Worm (Caenorhabditis elegans) whole organism, L4/young adult: ENCODE results near the gene fos-1.

ENCODE experiments used
- W03F9.2 ChIP-seq: fragments of 150-350 bp; optimal IDR thresholded peaks from 2 replicates; lab custom pipeline; 2014; ENCODE audit warnings: missing biosample characterization, missing genetic modification characterization
- dao-5 ChIP-seq: sonication (generic microtip); optimal IDR thresholded peaks from 2 replicates; lab custom pipeline; 2016; ENCODE audit warnings: missing genotype, missing genetic modification characterization, moderate library complexity, missing compliant biosample characterization
- him-1 ChIP-seq: sonication (generic microtip); optimal IDR thresholded peaks from 2 replicates; lab custom pipeline; 2016; ENCODE audit warnings: missing genotype, missing genetic modification reagents, missing genetic modification characterization, missing compliant biosample characterization

fos-1 gene

DNA sequence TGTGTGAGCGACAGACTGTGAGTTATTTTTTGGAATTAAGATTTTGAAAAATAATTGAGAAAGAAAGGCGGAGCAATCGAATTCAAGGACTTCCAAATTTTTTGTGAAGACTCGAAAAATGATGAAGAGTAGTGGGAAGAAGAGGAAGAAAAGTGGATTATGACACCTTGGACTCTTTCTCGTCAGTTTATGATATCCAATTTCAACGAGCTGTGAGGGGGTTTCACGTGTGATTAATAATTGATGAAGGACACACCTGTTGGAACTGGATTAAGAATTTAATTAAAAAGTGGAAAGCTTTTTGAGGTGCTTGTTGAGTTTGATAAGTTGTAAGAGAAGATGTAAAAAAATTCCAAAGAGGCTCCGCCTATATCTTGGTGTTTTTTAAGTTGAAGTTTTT, 13.0 kb upstream of the fos-1 start, which contains the start of gene fut-8:
fut-8 (minus strand) TSS at position 101 of the 400 bp plus-strand sequence.
- TF ChIP-seq him-1 (no peak), W03F9.2 (no peak), dao-5 (no peak)

DNA sequence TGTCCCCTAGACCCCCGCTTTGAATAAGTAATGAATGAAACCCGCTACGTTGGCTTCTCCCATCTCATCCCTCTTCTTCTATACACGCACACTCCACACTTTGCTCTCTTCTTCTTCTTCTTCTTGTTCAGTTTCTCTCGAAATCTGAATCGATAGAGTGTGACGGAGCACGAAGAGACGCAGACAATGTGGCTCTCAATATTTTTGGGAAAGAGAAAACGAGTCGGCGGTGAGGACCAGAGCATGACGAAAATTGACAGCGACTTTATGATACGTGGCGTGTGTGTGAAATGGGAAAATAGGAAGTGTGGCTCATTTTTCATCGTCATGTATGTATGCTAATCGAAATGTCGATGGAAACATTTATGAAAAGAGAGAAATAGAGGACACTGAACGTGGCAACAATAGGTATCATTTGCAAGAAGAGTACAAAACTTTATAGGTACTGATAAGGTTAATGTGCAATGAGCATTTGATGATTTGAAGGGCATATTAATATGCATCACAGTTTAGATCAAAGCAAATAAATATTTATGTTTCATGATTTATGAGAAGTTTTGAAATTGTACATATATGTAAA, 11.8 kb upstream of the fos-1 start:
- TF ChIP-seq him-1 (peak; percentile 48), W03F9.2 (no peak), dao-5 (no peak)

DNA sequence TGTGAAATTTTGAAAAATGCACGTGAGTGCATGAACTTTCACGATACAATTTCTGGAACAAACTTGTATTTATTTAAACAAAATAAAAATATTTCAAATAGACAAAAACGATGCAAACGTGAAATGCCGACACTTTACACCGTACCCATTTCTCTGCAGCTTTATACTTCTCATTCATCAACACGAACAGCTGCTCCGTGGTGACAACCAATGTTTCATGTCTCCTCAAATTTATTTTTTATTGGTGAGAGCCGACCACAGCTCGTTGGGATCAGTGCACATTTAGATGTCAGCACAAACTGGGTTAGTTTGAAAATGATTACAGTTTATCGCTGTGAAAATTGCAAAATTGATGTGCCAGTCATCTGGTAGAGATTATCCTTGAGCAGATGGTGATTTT, 7.8 kb upstream of the fos-1 start:
- TF ChIP-seq W03F9.2 (no peak), him-1 (no peak), dao-5 (no peak)

DNA sequence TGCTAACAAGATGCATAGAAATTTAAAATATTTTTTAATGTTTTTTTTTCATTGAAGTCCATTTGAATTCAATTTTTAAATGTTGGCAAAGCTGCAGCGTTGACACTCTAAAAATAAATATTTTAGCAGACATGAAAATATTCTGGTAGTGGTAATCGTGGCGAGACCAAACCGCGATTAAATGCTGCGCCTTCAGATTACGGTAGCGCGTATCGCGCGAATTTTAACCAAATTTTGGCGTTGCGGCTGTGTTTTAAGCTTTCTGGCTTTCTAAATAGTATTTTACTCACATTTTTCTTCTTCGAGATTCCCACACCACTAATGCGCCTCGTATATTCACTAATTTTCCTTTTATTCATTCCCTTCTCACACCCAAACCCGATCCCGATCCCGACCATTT, 7.3 kb upstream of the fos-1 start, which contains the start of gene cpg-4:
cpg-4 (plus strand) TSS at position 303 of the 400 bp plus-strand sequence.
- TF ChIP-seq dao-5, result no peak

DNA sequence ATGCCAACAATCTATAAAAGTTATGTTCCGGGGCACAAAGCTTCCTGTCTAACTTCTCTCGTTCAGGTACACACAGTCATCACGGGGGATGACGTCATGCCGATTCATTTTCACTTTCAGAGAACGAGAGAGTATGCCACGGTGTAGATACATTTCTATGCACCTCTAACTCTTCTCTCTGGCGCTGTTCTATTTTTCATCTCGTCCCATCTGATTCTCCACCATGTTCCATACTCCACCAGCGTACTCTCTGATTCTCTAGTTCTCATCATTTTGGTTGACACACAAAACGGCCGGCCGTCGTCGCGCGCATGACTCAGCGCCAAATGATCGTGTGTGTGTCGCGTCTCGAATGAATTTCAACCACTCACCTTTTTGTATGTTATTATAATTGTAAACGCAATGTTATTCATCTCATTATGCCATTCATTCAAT, 3.0 kb upstream of the fos-1 start:
- no peak for TF ChIP-seq dao-5
- peak; percentile 51 for TF ChIP-seq him-1
- peak; percentile 72 for TF ChIP-seq W03F9.2

DNA sequence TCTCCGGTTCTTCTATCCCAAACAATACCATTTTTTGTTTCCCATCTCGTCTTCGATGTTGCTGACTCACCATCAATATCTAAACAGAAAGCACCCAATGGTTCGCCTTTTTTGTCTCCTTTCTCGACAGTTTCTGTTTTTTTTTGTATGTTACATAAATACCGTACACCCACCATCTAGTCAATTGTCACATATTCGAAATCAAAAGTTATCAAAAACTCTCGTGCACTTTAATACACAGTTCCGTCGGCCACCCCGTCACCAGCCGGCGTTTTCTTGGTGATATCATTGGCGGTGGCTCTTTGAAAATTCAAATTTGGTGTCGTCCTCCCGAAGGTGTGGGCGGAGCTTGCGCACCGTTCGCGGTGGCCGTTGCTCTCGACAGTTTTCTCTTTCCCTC, 4.5 kb downstream of the fos-1 start:
- no peak for TF ChIP-seq W03F9.2
- no peak for TF ChIP-seq him-1
- no peak for TF ChIP-seq dao-5

DNA sequence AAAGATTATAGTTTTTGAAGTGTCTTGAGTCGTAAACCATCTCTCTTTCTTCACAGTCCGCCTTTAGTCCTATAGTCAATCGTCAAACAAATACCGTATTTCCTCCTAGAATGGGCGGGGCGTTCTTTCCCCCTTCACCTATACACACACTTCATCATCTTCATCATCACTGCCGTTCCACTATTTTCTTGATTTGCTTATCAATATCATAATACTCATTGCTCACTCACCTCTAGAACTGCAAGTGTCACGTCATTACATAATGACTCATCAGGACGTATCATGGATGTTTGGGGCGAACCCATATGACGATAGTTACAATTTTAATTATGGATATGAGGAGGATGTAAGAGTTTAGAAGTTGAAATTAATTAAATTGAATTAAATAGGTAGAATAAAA, 7.2 kb downstream of the fos-1 start:
- TF ChIP-seq W03F9.2, result no peak
- TF ChIP-seq dao-5, result no peak
- no peak for TF ChIP-seq him-1

DNA sequence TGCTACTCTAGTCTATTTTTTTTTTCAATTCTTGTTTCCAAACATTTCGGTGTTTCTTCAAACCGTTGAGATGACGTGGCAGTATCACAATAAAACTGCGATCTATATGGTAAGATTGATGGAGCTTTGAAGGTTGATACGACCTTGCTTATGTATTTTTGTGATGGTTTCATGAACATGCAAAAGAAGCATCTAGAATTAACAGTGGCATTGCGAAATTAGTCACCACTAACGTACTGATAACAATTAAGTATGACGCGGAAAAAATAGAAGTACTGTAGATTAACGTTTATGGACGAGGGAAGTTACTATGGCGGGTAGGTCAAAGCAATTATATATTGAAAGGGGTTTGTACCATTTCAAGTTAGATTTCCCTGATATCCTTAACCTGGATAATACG, 9.0 kb downstream of the fos-1 start:
- TF ChIP-seq W03F9.2, result no peak
- no peak for TF ChIP-seq him-1
- TF ChIP-seq dao-5, result no peak

DNA sequence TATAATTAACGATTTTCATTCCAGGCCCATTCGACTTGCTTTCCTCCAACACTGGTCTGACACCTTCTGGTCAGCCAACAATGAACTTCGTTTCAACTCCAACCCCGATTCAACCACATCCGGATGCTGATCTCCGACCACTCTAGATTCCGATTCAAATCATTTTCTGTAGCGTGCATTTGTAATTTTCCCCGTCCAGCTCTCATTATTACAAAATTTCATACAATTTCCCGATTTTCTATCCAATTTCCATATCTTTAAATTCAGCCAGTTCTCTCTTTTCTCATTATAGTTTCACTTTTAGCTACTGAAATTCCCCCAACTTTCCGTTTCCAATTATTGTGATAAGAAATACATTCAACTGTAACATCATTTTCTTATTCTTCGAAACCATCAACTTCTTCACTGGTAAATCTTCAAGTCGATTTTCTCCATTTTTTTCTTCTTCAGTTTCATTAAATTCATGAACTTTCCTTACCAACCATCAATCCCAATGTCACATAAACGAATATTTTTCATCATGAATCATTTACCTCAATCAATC, 12.2 kb downstream of the fos-1 start:
- no peak for TF ChIP-seq dao-5
- no peak for TF ChIP-seq him-1
- no peak for TF ChIP-seq W03F9.2

DNA sequence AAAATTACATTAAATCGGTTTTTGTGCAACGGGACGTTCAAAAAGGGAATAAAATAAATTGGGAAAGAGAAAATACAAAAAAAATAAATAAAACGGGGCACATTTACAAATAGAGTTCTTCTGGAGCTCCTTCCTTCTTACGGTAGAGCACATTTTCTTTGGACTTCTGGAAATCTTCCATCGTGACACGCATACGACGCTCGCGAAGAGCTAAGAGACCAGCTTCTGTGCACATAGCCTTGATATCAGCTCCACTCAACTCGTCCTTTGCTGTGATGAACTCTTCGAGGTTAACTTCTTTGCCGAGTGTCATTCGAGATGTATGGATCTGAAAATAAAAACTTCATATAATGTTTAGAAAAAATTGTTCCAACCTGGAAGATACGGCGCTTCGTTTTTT, 12.7 kb downstream of the fos-1 start:
- TF ChIP-seq W03F9.2 (no peak), him-1 (no peak), dao-5 (no peak)

DNA sequence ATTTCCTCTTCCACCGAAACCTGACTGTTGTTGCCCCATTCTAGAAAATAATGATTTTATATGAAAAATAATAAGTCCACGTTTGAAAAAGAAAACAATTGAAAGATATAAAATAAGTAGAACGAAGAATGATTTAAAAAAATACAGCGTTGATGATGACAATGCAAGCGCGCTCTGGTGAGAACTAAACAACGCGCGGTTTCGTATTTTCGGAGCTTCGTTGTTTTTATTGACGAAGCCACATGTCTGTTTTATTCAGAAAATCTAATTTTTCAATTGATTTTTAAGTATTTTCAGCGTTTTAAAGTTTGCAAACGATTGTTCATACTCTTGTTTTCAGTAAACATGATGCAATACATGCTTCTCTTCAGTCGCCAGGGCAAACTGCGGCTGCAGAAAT, 14.2 kb downstream of the fos-1 start, which contains the start of the genes rpt-2 and aps-1:
rpt-2 (minus strand) TSS at position 40 of the 400 bp plus-strand sequence.
aps-1 (plus strand) TSS at position 341 of the 400 bp plus-strand sequence.
- TF ChIP-seq dao-5 (no peak), W03F9.2 (peak; percentile 90)

DNA sequence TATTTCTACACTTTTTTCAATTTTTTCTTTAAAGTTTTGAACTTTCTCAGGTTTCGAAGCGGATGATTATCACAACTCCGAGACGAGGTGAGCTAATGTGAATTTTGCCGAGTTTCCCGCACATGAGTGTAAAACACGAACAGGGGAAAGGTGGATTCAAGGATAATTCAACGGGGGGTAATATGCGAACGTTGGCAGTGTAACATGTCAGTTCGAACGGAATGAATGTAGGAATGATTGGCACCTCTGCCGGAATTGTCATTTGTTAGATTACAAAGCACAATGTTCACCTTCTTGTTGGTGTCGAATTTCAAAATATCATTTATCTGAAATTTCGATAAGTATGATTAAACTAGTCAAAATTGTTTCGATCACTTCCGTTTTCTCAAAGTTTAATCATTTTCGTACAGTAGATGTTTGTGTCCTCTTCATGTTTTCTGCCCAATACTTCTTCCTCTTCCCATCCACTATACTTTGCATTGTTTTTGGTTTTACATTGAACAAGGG, 15.6 kb downstream of the fos-1 start, which contains the start of gene picc-1:
picc-1 (plus strand) TSS at position 51 of the 507 bp plus-strand sequence.
- no peak for TF ChIP-seq him-1
- no peak for TF ChIP-seq dao-5
- no peak for TF ChIP-seq W03F9.2

DNA sequence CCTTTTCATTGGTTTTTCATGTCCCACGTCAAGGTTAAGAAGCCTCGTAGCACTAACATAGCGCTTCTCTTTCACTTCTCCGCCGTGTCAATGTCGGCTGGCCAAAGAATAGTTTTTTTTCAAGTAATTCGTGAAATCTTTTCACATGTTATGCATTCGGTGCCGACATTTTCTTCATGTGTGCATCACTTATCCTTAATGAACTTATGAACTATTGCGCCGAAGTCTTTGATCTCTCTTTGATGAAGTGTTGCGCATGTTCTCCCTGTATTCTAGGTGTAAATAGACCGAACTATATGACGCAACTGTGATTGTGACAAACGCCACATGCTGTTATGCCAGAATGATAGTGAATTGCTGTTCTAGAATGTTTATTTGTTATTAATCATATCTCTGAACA, 18.7 kb downstream of the fos-1 start:
- TF ChIP-seq W03F9.2 (no peak), dao-5 (no peak), him-1 (no peak)

DNA sequence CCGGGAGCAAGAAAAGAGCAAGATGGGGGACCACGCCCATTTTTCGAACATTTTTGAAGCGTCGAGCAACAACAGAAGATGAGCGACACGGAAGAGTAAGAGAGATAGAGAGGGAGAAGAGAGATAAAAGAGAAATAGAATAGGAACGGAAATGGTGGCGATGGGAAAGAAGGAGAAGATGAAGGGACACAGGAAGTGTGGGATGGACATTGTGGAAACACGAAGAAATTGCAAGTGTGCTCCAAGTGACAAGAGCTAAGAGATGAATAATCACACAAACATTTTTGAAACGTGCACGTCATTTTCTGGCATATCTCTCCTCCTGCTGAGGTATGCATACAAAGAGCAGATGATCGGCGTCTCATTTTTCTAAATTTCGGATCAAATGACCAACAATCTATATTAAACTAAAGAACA, 27.2 kb downstream of the fos-1 start:
- no peak for TF ChIP-seq dao-5
- peak; percentile 48 for TF ChIP-seq him-1

DNA sequence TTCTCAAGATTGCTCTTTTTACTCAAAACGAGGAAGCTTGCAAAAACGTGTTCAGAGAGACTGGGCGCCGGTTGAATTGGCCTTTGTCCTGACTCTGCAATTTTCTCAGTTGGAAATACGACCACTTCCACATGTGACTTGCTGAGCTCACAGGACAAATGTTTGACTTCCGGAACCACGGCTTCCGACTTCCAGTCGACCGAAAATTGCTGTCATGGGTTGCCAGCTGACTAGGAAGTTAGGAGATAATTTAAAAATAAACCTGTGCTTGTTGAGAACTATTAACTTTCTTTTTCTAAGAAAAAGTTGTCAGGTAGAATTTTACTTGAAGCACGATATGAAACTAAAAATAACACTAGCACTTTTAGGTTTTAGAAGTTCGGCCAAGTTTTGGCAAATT, 28.2 kb downstream of the fos-1 start:
- TF ChIP-seq him-1 (no peak), dao-5 (no peak), W03F9.2 (no peak)

DNA sequence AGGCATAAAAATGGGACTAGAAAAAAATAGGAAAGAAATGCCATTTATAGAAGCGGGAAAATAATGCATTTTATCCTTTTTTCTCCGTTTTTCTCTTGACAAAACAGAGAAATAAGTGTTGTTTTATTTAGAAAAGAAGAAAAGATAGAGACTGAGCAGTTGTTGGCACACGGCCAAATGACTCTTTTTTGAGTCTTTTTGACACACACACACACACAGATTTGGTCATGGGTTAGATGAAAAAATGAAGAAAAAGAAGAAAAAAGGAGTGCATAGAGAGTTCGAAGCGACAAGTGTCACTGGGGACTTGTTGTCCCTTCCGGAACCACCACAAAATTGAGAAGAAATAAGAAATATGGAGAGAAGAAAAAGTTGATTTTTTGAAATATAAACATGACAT, 30.1 kb downstream of the fos-1 start:
- TF ChIP-seq W03F9.2 (no peak), dao-5 (no peak), him-1 (no peak)

DNA sequence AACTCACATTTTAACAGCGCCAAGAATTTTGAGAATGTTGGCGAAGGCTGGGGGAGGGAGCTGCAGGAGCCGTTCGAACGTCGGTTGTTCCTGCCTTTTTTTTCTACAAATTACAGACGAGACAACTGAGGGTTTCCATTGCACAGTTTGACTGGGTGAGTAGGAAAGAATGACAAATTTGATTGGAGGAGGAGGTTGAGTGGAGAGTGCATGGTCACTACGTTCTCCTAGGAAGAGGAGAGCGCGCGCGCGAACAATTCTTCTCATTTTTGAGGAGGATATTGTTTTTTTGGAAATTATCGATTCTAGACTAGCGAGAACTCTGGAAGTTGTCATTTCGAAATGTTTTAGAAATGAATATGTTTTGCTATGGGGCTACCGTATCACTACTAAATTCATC, 31.3 kb downstream of the fos-1 start, which contains the start of gene dhs-17:
dhs-17 (minus strand) TSS at position 101 of the 400 bp plus-strand sequence.
- TF ChIP-seq him-1 (no peak), dao-5 (no peak), W03F9.2 (no peak)
